Fruit fly (Drosophila melanogaster) Kc167 (cell line): Measurements from ENCODE around the gene CG46308.

Source experiments
- Myc ChIP-seq: fragments of >200 bp; optimal IDR thresholded peaks from 2 replicates; lab custom pipeline; 2017; ENCODE audit warnings: missing external identifiers
- Sin3A ChIP-seq: fragments of >200 bp; optimal IDR thresholded peaks from 2 replicates; lab custom pipeline; 2018; ENCODE audit warnings: missing external identifiers
- h ChIP-seq: fragments of >200 bp; optimal IDR thresholded peaks from 3 replicates; lab custom pipeline; 2018; ENCODE audit warnings: missing external identifiers
- insv ChIP-seq: fragments of >200 bp; optimal IDR thresholded peaks from 3 replicates; lab custom pipeline; 2018; ENCODE audit warnings: missing external identifiers
- psq ChIP-seq: fragments of >200 bp; optimal IDR thresholded peaks from 2 replicates; lab custom pipeline; 2017; ENCODE audit warnings: missing external identifiers
- ttk ChIP-seq: sonication (Bioruptor generic); optimal IDR thresholded peaks from 2 replicates; lab custom pipeline; 2017; ENCODE audit warnings: missing external identifiers

DNA sequence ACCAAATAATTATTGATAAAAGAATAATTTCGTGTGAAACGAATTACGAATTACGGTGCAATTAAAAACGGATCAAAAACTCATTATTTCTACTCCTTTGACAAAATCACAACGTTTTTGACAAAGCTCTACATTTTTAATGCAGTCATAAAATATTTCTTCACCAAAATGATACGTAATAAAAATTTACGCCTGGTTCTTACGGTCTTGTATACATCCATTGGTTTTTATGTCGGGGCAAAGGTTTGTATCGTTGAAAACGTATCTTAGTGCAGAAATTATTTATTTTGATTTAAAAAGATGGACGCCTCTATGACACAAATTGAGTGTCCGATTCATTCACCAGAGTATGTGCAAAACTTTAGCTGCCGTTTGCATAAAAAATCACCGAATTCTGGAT, 70.2 kb downstream of the CG46308 start, which contains the start of gene CG33644:
- TF ChIP-seq insv (lab: Kevin White, UChicago) = no peak
- TF ChIP-seq psq (lab: Kevin White, UChicago) = no peak
- no peak for TF ChIP-seq Sin3A (lab: Kevin White, UChicago)
- no peak for TF ChIP-seq h (lab: Kevin White, UChicago)
- no peak for TF ChIP-seq Myc (lab: Kevin White, UChicago)
- TF ChIP-seq ttk = no peak
